Fruit fly (Drosophila melanogaster) whole organism, wandering third instar larva: Measurements from ENCODE around the gene CG9577.

Source experiments
- Dfd ChIP-seq: fragments of >200 bp; optimal IDR thresholded peaks from 2 replicates; lab custom pipeline; 2017; ENCODE audit warnings: missing biosample characterization, missing genetic modification characterization
- Hr83 ChIP-seq: fragments of 200-300 bp; sonication (Bioruptor generic); optimal IDR thresholded peaks from 2 replicates; lab custom pipeline; 2016; ENCODE audit warnings: missing biosample characterization, mild to moderate bottlenecking, missing genetic modification characterization, moderate library complexity; ENCODE audit not compliant: poor library complexity, severe bottlenecking
- Vsx2 ChIP-seq: fragments of 200-300, 225-300 bp; sonication (Bioruptor generic); optimal IDR thresholded peaks from 2 replicates; lab custom pipeline; 2018; ENCODE audit warnings: missing biosample characterization, missing genetic modification characterization; ENCODE audit not compliant: partially characterized antibody
- jim ChIP-seq: fragments of 175-275, 200-325 bp; sonication (Bioruptor generic); optimal IDR thresholded peaks from 2 replicates; lab custom pipeline; 2016; ENCODE audit warnings: missing biosample characterization, mild to moderate bottlenecking, missing genetic modification characterization
- lola ChIP-seq: fragments of >200 bp; optimal IDR thresholded peaks from 2 replicates; lab custom pipeline; 2017; ENCODE audit warnings: missing biosample characterization, missing genetic modification characterization
- psq ChIP-seq: fragments of 200-800 bp; sonication (Bioruptor generic); optimal IDR thresholded peaks from 3 replicates; lab custom pipeline; 2017; ENCODE audit warnings: missing biosample characterization, mild to moderate bottlenecking, missing genetic modification characterization, moderate library complexity
- sv ChIP-seq: fragments of 200-800 bp; sonication (Bioruptor generic); optimal IDR thresholded peaks from 3 replicates; lab custom pipeline; 2016; ENCODE audit warnings: missing biosample characterization, missing genetic modification characterization
- usp ChIP-seq: fragments of >200 bp; optimal IDR thresholded peaks from 2 replicates; lab custom pipeline; 2017; ENCODE audit warnings: missing biosample characterization, missing genetic modification characterization

DNA sequence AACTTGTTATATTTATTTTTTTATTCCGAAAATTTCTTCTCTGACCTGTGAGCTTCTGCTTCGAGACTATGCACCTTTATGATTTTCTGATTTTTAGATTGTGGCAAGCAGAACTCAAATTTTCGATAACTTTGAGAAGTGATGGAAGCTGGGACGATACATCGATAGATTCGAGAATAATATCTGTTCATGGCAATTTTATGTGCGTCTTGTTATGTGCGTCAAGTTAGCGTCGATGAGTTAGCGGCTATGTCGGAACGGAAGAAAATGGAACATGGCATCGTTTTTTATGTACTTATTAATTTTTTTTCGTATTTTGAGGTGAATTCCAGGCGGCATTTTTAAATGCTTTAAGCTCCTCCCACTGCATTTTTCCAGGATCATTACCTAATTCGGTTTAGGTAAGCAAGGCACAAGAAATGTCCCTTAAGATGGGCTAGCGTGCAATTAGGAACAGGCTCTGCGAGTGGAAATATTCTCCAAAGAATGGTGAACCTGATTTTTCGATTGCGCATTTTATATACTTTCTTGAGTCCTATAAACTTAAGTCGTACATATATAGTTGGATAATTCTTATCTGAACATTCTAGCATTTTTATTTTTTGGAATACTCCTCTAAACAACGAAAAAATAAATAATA, 580 bp upstream of the CG9577 start, which contains the start of gene Phf7:
- TF ChIP-seq Vsx2 (GFP tag; lab: Kevin White, UChicago), result no peak
- TF ChIP-seq lola, result no peak
- no peak for TF ChIP-seq psq
- TF ChIP-seq usp (GFP tag; lab: Kevin White, UChicago), result no peak
- TF ChIP-seq Hr83 (GFP tag; lab: Kevin White, UChicago), result no peak
- TF ChIP-seq sv, result no peak
- no peak for TF ChIP-seq Dfd (GFP tag; lab: Kevin White, UChicago)
- TF ChIP-seq jim (GFP tag; lab: Kevin White, UChicago), result no peak
